Worm (Caenorhabditis elegans) whole organism, L2 larva: Measurements from ENCODE around the gene W09C2.9.

ENCODE experiments used
- C34F6.9 ChIP-seq: fragments of 150-350 bp; optimal IDR thresholded peaks from 2 replicates; lab custom pipeline; 2014; ENCODE audit warnings: missing biosample characterization, missing genetic modification characterization
- F13H6.1 ChIP-seq: sonication (generic microtip); optimal IDR thresholded peaks from 2 replicates; lab custom pipeline; 2016; ENCODE audit warnings: missing genetic modification characterization, missing compliant biosample characterization
- R02D3.7 ChIP-seq: fragments of 150-350 bp; optimal IDR thresholded peaks from 2 replicates; lab custom pipeline; 2014; ENCODE audit warnings: missing biosample characterization, missing genetic modification characterization
- Y55F3AM.14 ChIP-seq: fragments of 200-800 bp; sonication (Bioruptor generic); optimal IDR thresholded peaks from 2 replicates; lab custom pipeline; 2018; ENCODE audit warnings: mild to moderate bottlenecking, missing genetic modification characterization, missing compliant biosample characterization
- ZK546.5 ChIP-seq: sonication (generic microtip); optimal IDR thresholded peaks from 2 replicates; lab custom pipeline; 2017; ENCODE audit warnings: missing biosample characterization, missing genetic modification characterization
- alr-1 ChIP-seq: fragments of 150-350 bp; optimal IDR thresholded peaks from 2 replicates; lab custom pipeline; 2014; ENCODE audit warnings: missing biosample characterization, missing genetic modification characterization
- aly-2 ChIP-seq: fragments of 150-350 bp; optimal IDR thresholded peaks from 2 replicates; lab custom pipeline; 2014; ENCODE audit warnings: missing biosample characterization, missing genetic modification characterization
- blmp-1 ChIP-seq: sonication (generic microtip); optimal IDR thresholded peaks from 2 replicates; lab custom pipeline; 2017; ENCODE audit warnings: missing genetic modification characterization, mild to moderate bottlenecking, missing compliant biosample characterization, antibody characterized with exemption, moderate library complexity; ENCODE audit not compliant: insufficient read depth
- ceh-16 ChIP-seq: fragments of 150-350 bp; optimal IDR thresholded peaks from 2 replicates; lab custom pipeline; 2014; ENCODE audit warnings: missing biosample characterization, missing genetic modification characterization
- ceh-82 ChIP-seq: fragments of 150-350 bp; optimal IDR thresholded peaks from 2 replicates; lab custom pipeline; 2014; ENCODE audit warnings: missing biosample characterization, missing genetic modification characterization
- crh-2 ChIP-seq: sonication (generic microtip); optimal IDR thresholded peaks from 2 replicates; lab custom pipeline; 2017; ENCODE audit warnings: missing biosample characterization, missing genetic modification characterization
- dmd-4 ChIP-seq: sonication (generic microtip); optimal IDR thresholded peaks from 2 replicates; lab custom pipeline; 2017; ENCODE audit warnings: missing biosample characterization, missing genetic modification characterization
- egl-27 ChIP-seq: sonication (generic microtip); optimal IDR thresholded peaks from 3 replicates; lab custom pipeline; 2017; ENCODE audit warnings: missing biosample characterization, missing genetic modification reagents, missing genetic modification characterization
- elt-1 ChIP-seq: fragments of 150-350 bp; optimal IDR thresholded peaks from 2 replicates; lab custom pipeline; 2014; ENCODE audit warnings: missing biosample characterization, missing genetic modification characterization
- fos-1 ChIP-seq: fragments of 150-350 bp; optimal IDR thresholded peaks from 2 replicates; lab custom pipeline; 2014; ENCODE audit warnings: missing biosample characterization, missing genetic modification characterization
- lin-11 ChIP-seq: fragments of 150-350 bp; sonication (generic microtip); optimal IDR thresholded peaks from 2 replicates; lab custom pipeline; 2014; ENCODE audit warnings: missing biosample characterization, missing genetic modification characterization, inconsistent platforms, mixed read lengths
- lsy-2 ChIP-seq, 2 experiments: fragments of 150-350 bp in 1 of 2; sonication (generic microtip) in 1 of 2; optimal IDR thresholded peaks; 2 replicates each; lab custom pipeline; 2014 to 2017; ENCODE audit warnings: missing biosample characterization in 2 of 2, missing genetic modification characterization in 2 of 2
- mab-5 ChIP-seq: fragments of 150-350 bp; optimal IDR thresholded peaks from 2 replicates; lab custom pipeline; 2014; ENCODE audit warnings: missing biosample characterization, missing genetic modification characterization
- nhr-10 ChIP-seq: sonication (generic microtip); optimal IDR thresholded peaks from 2 replicates; lab custom pipeline; 2017; ENCODE audit warnings: missing biosample characterization, missing genetic modification characterization
- nhr-11 ChIP-seq: fragments of 150-350 bp; optimal IDR thresholded peaks from 2 replicates; lab custom pipeline; 2014; ENCODE audit warnings: missing biosample characterization, missing genetic modification characterization
- nhr-12 ChIP-seq: fragments of 150-350 bp; optimal IDR thresholded peaks from 2 replicates; lab custom pipeline; 2014; ENCODE audit warnings: missing biosample characterization, missing genetic modification characterization
- nhr-129 ChIP-seq: fragments of 150-350 bp; optimal IDR thresholded peaks from 2 replicates; lab custom pipeline; 2014; ENCODE audit warnings: missing biosample characterization, missing genetic modification characterization
- nhr-21 ChIP-seq: fragments of 150-350 bp; optimal IDR thresholded peaks from 2 replicates; lab custom pipeline; 2014; ENCODE audit warnings: missing biosample characterization, missing genetic modification characterization
- nhr-23 ChIP-seq: fragments of 150-350 bp; optimal IDR thresholded peaks from 2 replicates; lab custom pipeline; 2014; ENCODE audit warnings: missing biosample characterization, missing genetic modification reagents, missing genetic modification characterization
- nhr-237 ChIP-seq: fragments of 150-350 bp; optimal IDR thresholded peaks from 2 replicates; lab custom pipeline; 2014; ENCODE audit warnings: missing biosample characterization, missing genetic modification characterization
- nhr-25 ChIP-seq: fragments of 150-350 bp; sonication (generic microtip); optimal IDR thresholded peaks from 3 replicates; lab custom pipeline; 2014; ENCODE audit warnings: missing biosample characterization, missing genetic modification characterization
- peb-1 ChIP-seq: fragments of 150-350 bp; optimal IDR thresholded peaks from 2 replicates; lab custom pipeline; 2014; ENCODE audit warnings: missing biosample characterization, missing genetic modification characterization
- sem-4 ChIP-seq: fragments of 150-350 bp; optimal IDR thresholded peaks from 2 replicates; lab custom pipeline; 2014; ENCODE audit warnings: missing biosample characterization, missing genetic modification reagents, missing genetic modification characterization
- skn-1 ChIP-seq: sonication (generic microtip); optimal IDR thresholded peaks from 2 replicates; lab custom pipeline; 2017; ENCODE audit warnings: missing biosample characterization, missing genetic modification characterization
- sma-3 ChIP-seq: sonication (generic microtip); optimal IDR thresholded peaks from 2 replicates; lab custom pipeline; 2016; ENCODE audit warnings: missing genetic modification reagents, missing genetic modification characterization, missing compliant biosample characterization
- sma-9 ChIP-seq, 2 experiments: fragments of 150-350 bp in 1 of 2; sonication (generic microtip) in 1 of 2; optimal IDR thresholded peaks; 2 replicates each; lab custom pipeline; 2014 to 2016; ENCODE audit warnings: missing genetic modification characterization in 2 of 2, mild to moderate bottlenecking in 1 of 2, missing biosample characterization in 1 of 2, missing compliant biosample characterization in 1 of 2, missing genetic modification reagents in 1 of 2, moderate library complexity in 1 of 2
- snpc-4 ChIP-seq: fragments of 150-350 bp; optimal IDR thresholded peaks from 2 replicates; lab custom pipeline; 2014; ENCODE audit warnings: missing biosample characterization, missing genetic modification characterization
- unc-62 ChIP-seq: fragments of 150-350 bp; optimal IDR thresholded peaks from 2 replicates; lab custom pipeline; 2014; ENCODE audit warnings: missing biosample characterization, missing genetic modification reagents, missing genetic modification characterization
- zag-1 ChIP-seq: fragments of 150-350 bp; optimal IDR thresholded peaks from 2 replicates; lab custom pipeline; 2014; ENCODE audit warnings: missing biosample characterization, missing genetic modification characterization
- ztf-1 ChIP-seq: fragments of 200-800 bp; sonication (Bioruptor generic); conservative IDR thresholded peaks from 2 replicates; pipeline ENCODE4 v1.3.6; 2022; ENCODE audit warnings: missing genetic modification characterization, missing compliant biosample characterization
- ztf-11 ChIP-seq: sonication (generic microtip); optimal IDR thresholded peaks from 2 replicates; lab custom pipeline; 2017; ENCODE audit warnings: missing biosample characterization, missing genetic modification characterization
- ztf-4 ChIP-seq: fragments of 150-350 bp; optimal IDR thresholded peaks from 2 replicates; lab custom pipeline; 2014; ENCODE audit warnings: missing biosample characterization, missing genetic modification characterization

Gene W09C2.9

ce11 chrIV:9618836-9619235 is 4.3 kb downstream of the W09C2.9 start:
- TF ChIP-seq ceh-16 (tag; lab: Kevin White, UChicago) (peak; percentile 91), elt-1 (tag; lab: Kevin White, UChicago) (peak; percentile 94), nhr-12 (tag; lab: Kevin White, UChicago) (no peak)
- TF ChIP-seq, all 48 proteins: peak for 2

DNA sequence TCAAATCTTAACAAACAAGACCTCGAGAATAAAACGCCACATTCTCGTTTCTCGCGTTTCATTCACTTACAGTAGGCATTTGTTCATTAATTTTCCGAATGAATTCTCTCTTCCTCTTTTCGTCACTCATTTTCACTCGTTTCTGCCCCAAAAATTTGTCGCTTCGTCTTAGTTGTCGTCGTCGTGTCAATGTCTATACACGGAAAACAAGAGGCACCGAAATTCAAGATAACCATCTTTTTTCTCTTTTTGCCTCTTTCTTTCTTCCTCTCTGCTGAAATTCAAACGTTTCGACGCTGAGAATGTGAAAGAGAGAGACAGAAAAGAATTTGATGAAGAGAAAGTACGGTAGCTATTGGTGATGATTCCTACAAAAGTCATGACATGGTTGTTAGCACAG is 5.2 kb downstream of the W09C2.9 start:
- TF ChIP-seq ceh-82 (tag; lab: Kevin White, UChicago) (no peak), elt-1 (tag; lab: Kevin White, UChicago) (peak; percentile 77), snpc-4 (no peak), blmp-1 (tag; lab: Kevin White, UChicago) (no peak), dmd-4 (tag; lab: Kevin White, UChicago) (no peak), peb-1 (tag; lab: Kevin White, UChicago) (no peak), nhr-129 (tag; lab: Kevin White, UChicago) (no peak), Y55F3AM.14 (no peak), egl-27 (tag; lab: Kevin White, UChicago) (no peak), nhr-23 (tag; lab: Kevin White, UChicago) (peak; percentile 84), nhr-10 (tag; lab: Kevin White, UChicago) (no peak), alr-1 (tag; lab: Kevin White, UChicago) (no peak), lin-11 (tag; lab: Kevin White, UChicago) (no peak), nhr-25 (tag; lab: Kevin White, UChicago) (peak; percentile 48), nhr-237 (tag; lab: Kevin White, UChicago) (no peak), nhr-21 (tag; lab: Kevin White, UChicago) (no peak), ztf-4 (tag; lab: Kevin White, UChicago) (no peak), aly-2 (tag; lab: Kevin White, UChicago) (no peak), C34F6.9 (tag; lab: Kevin White, UChicago) (no peak), F13H6.1 (tag; lab: Kevin White, UChicago) (no peak), ceh-16 (tag; lab: Kevin White, UChicago) (peak; percentile 49), ZK546.5 (tag; lab: Kevin White, UChicago) (no peak)

- no peak for TF ChIP-seq ztf-1 (GFP tag; lab: Robert Waterston, UW)
- peak; percentile 85 for TF ChIP-seq elt-1 (tag; lab: Kevin White, UChicago)
- no peak for TF ChIP-seq skn-1
- TF ChIP-seq ceh-16 (tag; lab: Kevin White, UChicago): peak; percentile 25
- no peak for TF ChIP-seq unc-62 (GFP tag; lab: Kevin White, UChicago)
- no peak for TF ChIP-seq nhr-11 (tag; lab: Kevin White, UChicago)
- TF ChIP-seq sem-4: no peak
- no peak for TF ChIP-seq sma-3 (GFP tag; lab: Kevin White, UChicago)
- TF ChIP-seq nhr-23 (tag; lab: Kevin White, UChicago): peak; percentile 88
- TF ChIP-seq nhr-237 (tag; lab: Kevin White, UChicago): no peak
- TF ChIP-seq ztf-11: no peak
These were observed 5.8 kb downstream of the W09C2.9 start for ce11 chrIV:9617358-9617757.

- TF ChIP-seq sma-3 (GFP tag; lab: Kevin White, UChicago) (peak; percentile 31), R02D3.7 (tag; lab: Kevin White, UChicago) (no peak), crh-2 (peak; percentile 27), ztf-1 (GFP tag; lab: Robert Waterston, UW) (no peak), blmp-1 (tag; lab: Kevin White, UChicago) (peak; percentile 63), egl-27 (tag; lab: Kevin White, UChicago) (peak; percentile 86), zag-1 (tag; lab: Kevin White, UChicago) (no peak), ceh-16 (tag; lab: Kevin White, UChicago) (peak; percentile 98), nhr-23 (tag; lab: Kevin White, UChicago) (peak; percentile 100), mab-5 (tag; lab: Kevin White, UChicago) (no peak), fos-1 (tag; lab: Kevin White, UChicago) (no peak), lsy-2 (tag; optimal IDR thresholded peaks at IDR 0.05; lab: Kevin White, UChicago) (peak in 1 of 2 experiments; percentile 30), sma-9 (GFP tag; optimal IDR thresholded peaks at IDR 0.05; lab: Kevin White, UChicago) (peak; percentile 94), sma-9 (tag; optimal IDR thresholded peaks at IDR 0.05; lab: Kevin White, UChicago) (no peak), nhr-25 (tag; lab: Kevin White, UChicago) (peak; percentile 84), elt-1 (tag; lab: Kevin White, UChicago) (peak; percentile 100), ztf-11 (no peak), sem-4 (peak; percentile 70)
These were observed 7.7 kb downstream of the W09C2.9 start for ce11 chrIV:9615511-9615910.
